Worm (Caenorhabditis elegans) whole organism, mixed stage, embryonic: Measurements from ENCODE around the gene F39D8.3.

Source experiments
- ces-1 ChIP-seq: fragments of 150-350 bp; optimal IDR thresholded peaks from 2 replicates; lab custom pipeline; 2014; ENCODE audit warnings: missing biosample characterization, missing genetic modification reagents, missing genetic modification characterization
- drap-1 ChIP-seq: fragments of 200-800 bp; sonication (Bioruptor generic); optimal IDR thresholded peaks from 3 replicates; lab custom pipeline; 2018; ENCODE audit warnings: mild to moderate bottlenecking, missing genetic modification characterization, missing compliant biosample characterization
- elt-1 ChIP-seq: sonication (generic microtip); optimal IDR thresholded peaks from 2 replicates; lab custom pipeline; 2017; ENCODE audit warnings: missing genetic modification characterization, mild to moderate bottlenecking, missing compliant biosample characterization, antibody characterized with exemption, moderate library complexity, borderline replicate concordance; ENCODE audit not compliant: insufficient read depth
- elt-3 ChIP-seq: fragments of 150-350 bp; optimal IDR thresholded peaks from 2 replicates; lab custom pipeline; 2014; ENCODE audit warnings: missing biosample characterization, missing genetic modification characterization
- hlh-1 ChIP-seq: fragments of 150-350 bp; optimal IDR thresholded peaks from 2 replicates; lab custom pipeline; 2014; ENCODE audit warnings: missing biosample characterization, missing genetic modification reagents, missing genetic modification characterization
- lin-13 ChIP-seq: fragments of 150-350 bp; optimal IDR thresholded peaks from 2 replicates; lab custom pipeline; 2014; ENCODE audit warnings: missing biosample characterization, missing genetic modification characterization
- lsy-2 ChIP-seq: fragments of 150-350 bp; optimal IDR thresholded peaks from 2 replicates; lab custom pipeline; 2014; ENCODE audit warnings: missing biosample characterization, missing genetic modification characterization
- mep-1 ChIP-seq: fragments of 150-350 bp; optimal IDR thresholded peaks from 2 replicates; lab custom pipeline; 2017; ENCODE audit warnings: missing biosample characterization, missing genetic modification reagents, missing genetic modification characterization, inconsistent platforms
- nhr-12 ChIP-seq: fragments of 150-350 bp; optimal IDR thresholded peaks from 2 replicates; lab custom pipeline; 2014; ENCODE audit warnings: missing biosample characterization, missing genetic modification characterization
- nhr-237 ChIP-seq: fragments of 150-350 bp; optimal IDR thresholded peaks from 2 replicates; lab custom pipeline; 2014; ENCODE audit warnings: missing biosample characterization, missing genetic modification characterization
- snpc-4 ChIP-seq: fragments of 150-350 bp; optimal IDR thresholded peaks from 2 replicates; lab custom pipeline; 2014; ENCODE audit warnings: missing biosample characterization, missing genetic modification characterization
- unc-120 ChIP-seq: sonication (generic microtip); optimal IDR thresholded peaks from 2 replicates; lab custom pipeline; 2017; ENCODE audit warnings: missing genetic modification characterization, missing compliant biosample characterization; ENCODE audit not compliant: poor library complexity, severe bottlenecking
- unc-39 ChIP-seq: fragments of 150-350 bp; optimal IDR thresholded peaks from 2 replicates; lab custom pipeline; 2014; ENCODE audit warnings: missing biosample characterization, missing genetic modification characterization
- unc-62 ChIP-seq: fragments of 150-350 bp; optimal IDR thresholded peaks from 2 replicates; lab custom pipeline; 2014; ENCODE audit warnings: missing biosample characterization, missing genetic modification reagents, missing genetic modification characterization

DNA sequence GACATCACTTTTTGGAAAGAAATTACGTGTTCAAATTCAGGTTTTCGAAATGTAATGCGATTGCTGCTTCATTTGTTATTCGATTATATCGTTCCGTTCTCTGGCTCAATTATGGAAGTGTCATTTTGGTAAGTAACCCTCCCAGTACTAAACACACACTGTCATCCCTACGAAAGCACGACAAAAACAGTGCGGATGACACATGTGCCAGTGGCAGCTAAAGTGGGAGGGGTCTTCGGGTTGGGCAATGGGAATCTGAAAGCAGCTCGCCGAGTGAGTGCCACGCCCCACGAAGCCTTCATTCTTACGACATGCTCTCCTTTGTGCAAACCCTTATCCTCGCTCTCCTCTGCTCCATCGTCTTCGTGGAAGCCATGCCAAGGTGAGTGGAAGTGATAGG lies 12.7 kb downstream of the F39D8.3 start, which contains the start of gene flp-32:
- TF ChIP-seq snpc-4 (tag; lab: Kevin White, UChicago) (no peak), hlh-1 (no peak), nhr-12 (tag; lab: Kevin White, UChicago) (no peak), ces-1 (GFP tag; lab: Kevin White, UChicago) (no peak), unc-39 (tag; lab: Kevin White, UChicago) (no peak), lsy-2 (tag; lab: Kevin White, UChicago) (no peak), drap-1 (no peak), unc-120 (tag; lab: Kevin White, UChicago) (no peak), mep-1 (tag; lab: Kevin White, UChicago) (no peak), lin-13 (tag; lab: Kevin White, UChicago) (no peak), elt-3 (tag; lab: Kevin White, UChicago) (no peak), nhr-237 (no peak), elt-1 (no peak), unc-62 (GFP tag; lab: Kevin White, UChicago) (no peak)
